Fruit fly (Drosophila melanogaster): ENCODE results near the gene Pak3.

Pak3 gene

dm6 chr3R:16448378-16449134, 5.1 kb downstream of the Pak3 start (continued):
- TF ChIP-seq so (GFP tag; IDR thresholded peaks at IDR 0.05) (peak; percentile 59; the same call in 2 of the 3 replicates), chif (GFP tag; optimal IDR thresholded peaks at IDR 0.05) (peak; percentile 65 to 81), org-1 (GFP tag; optimal IDR thresholded peaks at IDR 0.05) (no peak), Tbp (GFP tag; optimal IDR thresholded peaks at IDR 0.05) (no peak), CG1529 (GFP tag; optimal IDR thresholded peaks at IDR 0.05) (peak; percentile 23), CG18599 (GFP tag; optimal IDR thresholded peaks at IDR 0.05) (peak; percentile 48), Scr (GFP tag; IDR thresholded peaks at IDR 0.05; ENCODE audit: partially characterized antibody) (no peak), CG12219 (GFP tag; optimal IDR thresholded peaks at IDR 0.05) (peak; percentile 84), CG33213 (GFP tag; optimal IDR thresholded peaks at IDR 0.05) (peak; percentile 38), wor (GFP tag; IDR thresholded peaks at IDR 0.05) (peak; percentile 80), Dad (GFP tag; optimal IDR thresholded peaks at IDR 0.05) (peak; percentile 30), CG9797 (GFP tag; optimal IDR thresholded peaks at IDR 0.05) (no peak), pfk (GFP tag; optimal IDR thresholded peaks at IDR 0.05) (no peak), nau (GFP tag; optimal IDR thresholded peaks at IDR 0.05) (peak; percentile 58), croc (GFP tag; conservative IDR thresholded peaks at IDR 0.05) (peak; percentile 59), CG16779 (GFP tag; IDR thresholded peaks at IDR 0.05) (0 out of 2 replicates have a peak, but pooled peaks have one; percentile 20), Asciz (GFP tag; optimal IDR thresholded peaks at IDR 0.05) (no peak), lbe (GFP tag; optimal IDR thresholded peaks at IDR 0.05) (no peak), Dfd (GFP tag; optimal IDR thresholded peaks at IDR 0.05) (no peak), CG8089 (GFP tag; optimal IDR thresholded peaks at IDR 0.05) (peak; percentile 30), jigr1 (GFP tag; IDR thresholded peaks at IDR 0.05) (peak; percentile 6; the same call in 2 of the 3 replicates), CG14441 (GFP tag; IDR thresholded peaks at IDR 0.05) (peak; percentile 76), CG4328 (GFP tag; optimal IDR thresholded peaks at IDR 0.05) (no peak), CG13775 (GFP tag; optimal IDR thresholded peaks at IDR 0.05) (peak; percentile 49), CG13287 (GFP tag; IDR thresholded peaks at IDR 0.05; ENCODE audit: partially characterized antibody) (no peak), gfzf (GFP tag; optimal IDR thresholded peaks at IDR 0.05) (no peak), Dip3 (GFP tag; optimal IDR thresholded peaks at IDR 0.05) (peak; percentile 70), CG14965 (GFP tag; optimal IDR thresholded peaks at IDR 0.05; ENCODE audit: borderline replicate concordance) (no peak), pita (GFP tag; optimal IDR thresholded peaks at IDR 0.05) (no peak), slp2 (GFP tag; optimal IDR thresholded peaks at IDR 0.05) (peak; percentile 37), CG8924 (tag; optimal IDR thresholded peaks at IDR 0.05) (peak; percentile 43), Gsc (GFP tag; IDR thresholded peaks at IDR 0.05) (peak; percentile 73), phol (tag; optimal IDR thresholded peaks at IDR 0.05) (peak; percentile 62), pb (GFP tag; optimal IDR thresholded peaks at IDR 0.05) (no peak), Deaf1 (tag; optimal IDR thresholded peaks at IDR 0.05) (no peak), Fer3 (tag; optimal IDR thresholded peaks at IDR 0.05) (peak; percentile 75), Six4 (GFP tag; optimal IDR thresholded peaks at IDR 0.05) (peak; percentile 28), emc (GFP tag; optimal IDR thresholded peaks at IDR 0.05) (peak; percentile 47), HLH4C (GFP tag; IDR thresholded peaks at IDR 0.05; ENCODE audit: partially characterized antibody) (no peak), CG10543 (GFP tag; optimal IDR thresholded peaks at IDR 0.05) (no peak), sens-2 (GFP tag; IDR thresholded peaks at IDR 0.05) (peak; percentile 87), CG6683 (GFP tag; optimal IDR thresholded peaks at IDR 0.05) (no peak), Ptx1 (GFP tag; IDR thresholded peaks at IDR 0.05) (peak; percentile 81), CG12299 (tag; optimal IDR thresholded peaks at IDR 0.05) (peak; percentile 54), Spps (tag; optimal IDR thresholded peaks at IDR 0.05) (peak; percentile 68), D19B (GFP tag; optimal IDR thresholded peaks at IDR 0.05) (no peak), pnt (GFP tag; optimal IDR thresholded peaks at IDR 0.05) (peak; percentile 82), NFAT (GFP tag; IDR thresholded peaks at IDR 0.05) (peak; percentile 41; the same call in 1 of the 2 replicates), CG3847 (GFP tag; IDR thresholded peaks at IDR 0.05) (peak; percentile 58)
